Fruit fly (Drosophila melanogaster) whole organism, embryonic: ENCODE results near the gene CG13931.

Source experiments
- ATbp ChIP-seq: fragments of 200-800 bp; sonication (Bioruptor generic); optimal IDR thresholded peaks from 2 replicates; lab custom pipeline; 2017; ENCODE audit warnings: missing biosample characterization, mild to moderate bottlenecking, missing genetic modification characterization, missing genetic modification reagents
- Aef1 ChIP-seq: fragments of 200-800 bp; sonication (Bioruptor generic); IDR thresholded peaks from 3 replicates; pipeline ENCODE4 v1.3.6; 2022; ENCODE audit warnings: missing biosample characterization, missing genetic modification characterization
- CG10274 ChIP-seq: fragments of 200-800 bp; sonication (Bioruptor generic); optimal IDR thresholded peaks from 3 replicates; lab custom pipeline; 2017; ENCODE audit warnings: missing biosample characterization, mild to moderate bottlenecking, missing genetic modification characterization
- CG10979 ChIP-seq: fragments of 200-800 bp; sonication (Bioruptor generic); optimal IDR thresholded peaks from 2 replicates; lab custom pipeline; 2018; ENCODE audit warnings: missing biosample characterization, mild to moderate bottlenecking, missing genetic modification characterization, moderate library complexity
- CG11093 ChIP-seq: fragments of 200-800 bp; sonication (Bioruptor generic); IDR thresholded peaks from 3 replicates; pipeline ENCODE4 v1.3.6; 2022; ENCODE audit warnings: missing biosample characterization, missing genetic modification characterization
- CG11696 ChIP-seq: fragments of 200-800 bp; sonication (Bioruptor generic); IDR thresholded peaks from 2 replicates; pipeline ENCODE4 v1.3.6; 2022; ENCODE audit warnings: missing biosample characterization, missing genetic modification characterization
- CG12659 ChIP-seq: fragments of 200-800 bp; sonication (Bioruptor generic); optimal IDR thresholded peaks from 3 replicates; lab custom pipeline; 2017; ENCODE audit warnings: mild to moderate bottlenecking, missing biosample characterization, missing genetic modification reagents, missing genetic modification characterization
- CG13123 ChIP-seq: fragments of 200-800 bp; sonication (Bioruptor generic); optimal IDR thresholded peaks from 2 replicates; lab custom pipeline; 2016; ENCODE audit warnings: missing biosample characterization, missing genetic modification characterization
- CG15601 ChIP-seq: fragments of 200-800 bp; sonication (Bioruptor generic); optimal IDR thresholded peaks from 3 replicates; lab custom pipeline; 2019; ENCODE audit warnings: missing biosample characterization, mild to moderate bottlenecking, missing genetic modification characterization, moderate library complexity
- CG1602 ChIP-seq: fragments of 200-800 bp; sonication (Bioruptor generic); optimal IDR thresholded peaks from 3 replicates; lab custom pipeline; 2016; ENCODE audit warnings: missing biosample characterization, missing genetic modification characterization
- CG17328 ChIP-seq: fragments of 200-800 bp; sonication (Bioruptor generic); IDR thresholded peaks from 2 replicates; pipeline ENCODE4 v1.3.6; 2022; ENCODE audit warnings: missing biosample characterization, missing genetic modification characterization
- CG17361 ChIP-seq: fragments of 200-800 bp; sonication (Bioruptor generic); IDR thresholded peaks from 3 replicates; pipeline ENCODE4 v1.3.6; 2022; ENCODE audit warnings: missing biosample characterization, missing genetic modification characterization
- CG17912 ChIP-seq: fragments of 200-800 bp; sonication (Bioruptor generic); optimal IDR thresholded peaks from 2 replicates; lab custom pipeline; 2018; ENCODE audit warnings: missing biosample characterization, mild to moderate bottlenecking, missing genetic modification characterization
- CG2712 ChIP-seq: fragments of 200-800 bp; optimal IDR thresholded peaks from 3 replicates; lab custom pipeline; 2019; ENCODE audit warnings: missing biosample characterization, mild to moderate bottlenecking, missing genetic modification characterization, moderate library complexity
- CG2875 ChIP-seq: fragments of 200-800 bp; sonication (Bioruptor generic); optimal IDR thresholded peaks from 2 replicates; lab custom pipeline; 2017; ENCODE audit warnings: missing biosample characterization, mild to moderate bottlenecking, missing genetic modification characterization, missing genetic modification reagents
- CG30403 ChIP-seq: fragments of 200-800 bp; sonication (Bioruptor generic); optimal IDR thresholded peaks from 3 replicates; lab custom pipeline; 2016; ENCODE audit warnings: missing biosample characterization, missing genetic modification characterization
- CG30431 ChIP-seq: fragments of 200-800 bp; sonication (Bioruptor generic); optimal IDR thresholded peaks from 2 replicates; lab custom pipeline; 2017; ENCODE audit warnings: missing biosample characterization, missing genetic modification characterization
- CG3281 ChIP-seq: fragments of 200-800 bp; sonication (Bioruptor generic); optimal IDR thresholded peaks from 3 replicates; lab custom pipeline; 2017; ENCODE audit warnings: missing biosample characterization, mild to moderate bottlenecking, missing genetic modification characterization
- CG34224 ChIP-seq: fragments of 200-800 bp; sonication (Bioruptor generic); IDR thresholded peaks from 3 replicates; pipeline ENCODE4 v1.3.6; 2022; ENCODE audit warnings: missing biosample characterization, missing genetic modification characterization; ENCODE audit not compliant: partially characterized antibody
- CG34422 ChIP-seq: fragments of 200-800 bp; sonication (Bioruptor generic); IDR thresholded peaks from 3 replicates; pipeline ENCODE4 v1.3.6; 2022; ENCODE audit warnings: missing biosample characterization, missing genetic modification characterization
- CG4282 ChIP-seq: fragments of 200-800 bp; sonication (Bioruptor generic); optimal IDR thresholded peaks from 2 replicates; lab custom pipeline; 2016; ENCODE audit warnings: missing biosample characterization, missing genetic modification characterization
- CG6765 ChIP-seq: fragments of 200-800 bp; sonication (Bioruptor generic); optimal IDR thresholded peaks from 3 replicates; lab custom pipeline; 2017; ENCODE audit warnings: missing biosample characterization, mild to moderate bottlenecking, missing genetic modification characterization
- CG6854 ChIP-seq: fragments of 200-800 bp; sonication (Bioruptor generic); optimal IDR thresholded peaks from 3 replicates; lab custom pipeline; 2017; ENCODE audit warnings: missing biosample characterization, mild to moderate bottlenecking, missing genetic modification characterization
- CG7271 ChIP-seq: fragments of 200-800 bp; sonication (Bioruptor generic); optimal IDR thresholded peaks from 2 replicates; lab custom pipeline; 2018; ENCODE audit warnings: missing biosample characterization, mild to moderate bottlenecking, missing genetic modification characterization, moderate library complexity
- CG7745 ChIP-seq: fragments of 200-800 bp; sonication (Bioruptor generic); optimal IDR thresholded peaks from 2 replicates; lab custom pipeline; 2018; ENCODE audit warnings: missing biosample characterization, mild to moderate bottlenecking, missing genetic modification characterization, moderate library complexity
- CG9876 ChIP-seq: fragments of 200-800 bp; sonication (Bioruptor generic); optimal IDR thresholded peaks from 2 replicates; lab custom pipeline; 2016; ENCODE audit warnings: missing biosample characterization, missing genetic modification characterization
- CkIIα-i1 ChIP-seq: fragments of 200-800 bp; sonication (Bioruptor generic); IDR thresholded peaks from 2 replicates; pipeline ENCODE4 v1.3.6; 2022; ENCODE audit warnings: missing biosample characterization, missing genetic modification characterization
- CoRest ChIP-seq: fragments of 200-800 bp; sonication (Bioruptor generic); optimal IDR thresholded peaks from 3 replicates; lab custom pipeline; 2018; ENCODE audit warnings: missing biosample characterization, mild to moderate bottlenecking, missing genetic modification characterization, moderate library complexity
- Hey ChIP-seq: fragments of 200-800 bp; sonication (Bioruptor generic); optimal IDR thresholded peaks from 3 replicates; lab custom pipeline; 2018; ENCODE audit warnings: missing biosample characterization, mild to moderate bottlenecking, missing genetic modification characterization
- Hr51 ChIP-seq, 2 experiments: fragments of 200-800 bp; sonication (Bioruptor generic); optimal IDR thresholded peaks; 2 replicates in 1 of 2; 3 replicates in 1 of 2; lab custom pipeline; 2016 to 2018; ENCODE audit warnings: missing biosample characterization in 2 of 2, missing genetic modification characterization in 2 of 2, mild to moderate bottlenecking in 1 of 2, moderate library complexity in 1 of 2
- MBD-R2 ChIP-seq: fragments of 200-800 bp; sonication (Bioruptor generic); IDR thresholded peaks from 2 replicates; pipeline ENCODE4 v1.3.6; 2022; ENCODE audit warnings: missing biosample characterization, missing genetic modification characterization
- Sox100B ChIP-seq: fragments of 200-800 bp; sonication (Bioruptor generic); optimal IDR thresholded peaks from 3 replicates; lab custom pipeline; 2018; ENCODE audit warnings: missing biosample characterization, mild to moderate bottlenecking, missing genetic modification characterization
- Taf1 ChIP-seq: fragments of 200-800 bp; sonication (Bioruptor generic); IDR thresholded peaks from 2 replicates; pipeline ENCODE4 v1.3.6; 2022; ENCODE audit warnings: missing biosample characterization, missing genetic modification characterization
- Trl ChIP-seq, 3 experiments: fragments of >200 bp in 2 of 3; fragments of 200-800 bp in 1 of 3; sonication (Bioruptor generic) in 1 of 3; optimal IDR thresholded peaks; 2 replicates in 1 of 3; 3 replicates in 2 of 3; lab custom pipeline; 2016 to 2017; ENCODE audit warnings: missing biosample characterization in 1 of 3, missing genetic modification characterization in 1 of 3
- Vsx1 ChIP-seq: fragments of 200-800 bp; sonication (Bioruptor generic); optimal IDR thresholded peaks from 2 replicates; lab custom pipeline; 2017; ENCODE audit warnings: missing biosample characterization, mild to moderate bottlenecking, missing genetic modification characterization, missing genetic modification reagents
- Xbp1 ChIP-seq: fragments of 200-800 bp; sonication (Bioruptor generic); optimal IDR thresholded peaks from 3 replicates; lab custom pipeline; 2016; ENCODE audit warnings: missing biosample characterization, mild to moderate bottlenecking, missing genetic modification characterization
- ac ChIP-seq: fragments of 200-800 bp; sonication (Bioruptor generic); optimal IDR thresholded peaks from 3 replicates; lab custom pipeline; 2017; ENCODE audit warnings: missing biosample characterization, mild to moderate bottlenecking, missing genetic modification characterization
- ara ChIP-seq: fragments of 200-800 bp; sonication (Bioruptor generic); IDR thresholded peaks from 2 replicates; pipeline ENCODE4 v1.3.6; 2022; ENCODE audit warnings: missing biosample characterization, missing genetic modification characterization
- gcm ChIP-seq: fragments of 200-800 bp; sonication (Bioruptor generic); optimal IDR thresholded peaks from 2 replicates; lab custom pipeline; 2019; ENCODE audit warnings: missing biosample characterization, mild to moderate bottlenecking, missing genetic modification characterization, moderate library complexity
- gro ChIP-seq: fragments of 200-800 bp; sonication (Bioruptor generic); optimal IDR thresholded peaks from 2 replicates; lab custom pipeline; 2016; ENCODE audit warnings: missing biosample characterization, missing genetic modification characterization
- jigr1 ChIP-seq: fragments of 200-800 bp; sonication (Bioruptor generic); IDR thresholded peaks from 3 replicates; pipeline ENCODE4 v1.3.6; 2022; ENCODE audit warnings: missing biosample characterization, missing genetic modification characterization
- lilli ChIP-seq: fragments of 200-800 bp; sonication (Bioruptor generic); optimal IDR thresholded peaks from 3 replicates; lab custom pipeline; 2016; ENCODE audit warnings: missing biosample characterization, missing genetic modification characterization
- p53 ChIP-seq: fragments of 200-800 bp; sonication (Bioruptor generic); optimal IDR thresholded peaks from 2 replicates; lab custom pipeline; 2016; ENCODE audit warnings: missing biosample characterization, missing genetic modification characterization
- prd ChIP-seq, 3 experiments: fragments of >200 bp in 2 of 3; fragments of 200-800 bp in 1 of 3; sonication (Bioruptor generic) in 1 of 3; optimal IDR thresholded peaks in 2 of 3; IDR thresholded peaks in 1 of 3; 2 replicates in 2 of 3; 3 replicates in 1 of 3; pipeline versions ENCODE4 v1.3.6 to Lab custom; 2017 to 2022; ENCODE audit warnings: missing biosample characterization in 1 of 3, missing genetic modification characterization in 1 of 3
- sens ChIP-seq: fragments of 200-800 bp; sonication (Bioruptor generic); peaks from one replicate; lab custom pipeline; 2016; ENCODE audit warnings: missing biosample characterization, missing genetic modification characterization
- so ChIP-seq: fragments of 200-800 bp; sonication (Bioruptor generic); IDR thresholded peaks from 3 replicates; pipeline ENCODE4 v1.3.6; 2022; ENCODE audit warnings: missing biosample characterization, missing genetic modification characterization
- stwl ChIP-seq: fragments of 200-800 bp; sonication (Bioruptor generic); optimal IDR thresholded peaks from 3 replicates; lab custom pipeline; 2018; ENCODE audit warnings: missing biosample characterization, mild to moderate bottlenecking, missing genetic modification characterization, moderate library complexity
- trh ChIP-seq: fragments of 200-800 bp; sonication (Bioruptor generic); optimal IDR thresholded peaks from 2 replicates; lab custom pipeline; 2016; ENCODE audit warnings: missing biosample characterization, missing genetic modification characterization
- zen ChIP-seq: fragments of 200-800 bp; sonication (Bioruptor generic); optimal IDR thresholded peaks from 3 replicates; lab custom pipeline; 2018; ENCODE audit warnings: missing biosample characterization, mild to moderate bottlenecking, missing genetic modification characterization, moderate library complexity
- zf30C ChIP-seq: fragments of 200-800 bp; sonication (Bioruptor generic); optimal IDR thresholded peaks from 3 replicates; lab custom pipeline; 2018; ENCODE audit warnings: missing biosample characterization, mild to moderate bottlenecking, missing genetic modification characterization

Gene CG13931

DNA sequence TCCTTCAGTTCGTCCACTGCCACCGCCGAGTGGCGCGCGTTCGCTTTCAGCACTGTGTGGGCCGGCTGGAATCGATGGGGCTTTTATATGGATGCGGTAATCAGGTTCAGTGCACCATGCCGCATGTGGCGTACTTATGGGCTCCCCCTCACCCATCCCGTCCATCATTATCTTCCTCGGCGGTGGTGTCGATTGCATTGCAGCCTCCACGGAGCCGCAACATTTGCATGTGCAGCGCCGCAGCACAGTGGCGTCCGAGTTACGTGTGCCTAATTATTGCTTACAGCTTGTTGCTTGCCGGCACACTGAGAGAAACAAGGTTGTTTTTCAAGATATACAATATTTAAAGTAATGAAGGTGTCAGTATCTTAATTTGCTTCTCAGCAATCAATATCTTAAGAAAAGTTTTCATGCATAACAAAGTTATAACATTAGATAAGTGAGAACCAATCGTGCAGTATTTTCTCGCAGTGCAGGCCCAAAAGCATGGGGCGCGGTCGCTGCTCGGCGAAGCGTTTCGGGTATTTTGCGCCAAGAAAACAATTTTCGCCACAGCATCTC lies at the start of gene CG13931 (continued):
- TF ChIP-seq Xbp1 (GFP tag; lab: Kevin White, UChicago) (peak; percentile 53), Sox100B (GFP tag; lab: Kevin White, UChicago) (no peak), stwl (tag; lab: Kevin White, UChicago) (no peak), MBD-R2 (GFP tag; lab: Robert Waterston, UW) (no peak), ac (GFP tag; lab: Kevin White, UChicago) (no peak), CoRest (tag; lab: Kevin White, UChicago) (no peak), CG4282 (GFP tag; lab: Kevin White, UChicago) (no peak), CG30403 (GFP tag; lab: Kevin White, UChicago) (peak; percentile 38), so (GFP tag; lab: Robert Waterston, UW) (no peak), CG11093 (no peak), ATbp (GFP tag; lab: Kevin White, UChicago) (peak; percentile 1), gro (GFP tag; lab: Kevin White, UChicago) (no peak), gcm (GFP tag; lab: Kevin White, UChicago) (no peak), Vsx1 (GFP tag; lab: Kevin White, UChicago) (no peak), CG2712 (tag; lab: Kevin White, UChicago) (no peak), CkIIα-i1 (no peak), CG34422 (GFP tag; lab: Robert Waterston, UW) (peak; percentile 23; the same call in 1 of the 3 replicates), CG13123 (GFP tag; lab: Kevin White, UChicago) (no peak), sens (GFP tag; lab: Kevin White, UChicago) (peak; percentile 80), trh (GFP tag; lab: Kevin White, UChicago) (no peak), Hey (no peak), lilli (GFP tag; lab: Kevin White, UChicago) (no peak), CG17912 (no peak), CG17328 (GFP tag; lab: Robert Waterston, UW) (peak; percentile 36; the same call in 1 of the 2 replicates), CG15601 (no peak), CG2875 (GFP tag; lab: Kevin White, UChicago) (no peak), CG30431 (GFP tag; lab: Kevin White, UChicago) (no peak), Trl (optimal IDR thresholded peaks at IDR 0.05; lab: Kevin White, UChicago) (no peak), Trl (GFP tag; optimal IDR thresholded peaks at IDR 0.05; lab: Kevin White, UChicago) (peak; percentile 6), CG3281 (no peak), CG7745 (tag; lab: Kevin White, UChicago) (no peak), CG6854 (GFP tag; lab: Kevin White, UChicago) (no peak), CG1602 (GFP tag; lab: Kevin White, UChicago) (peak; percentile 13), CG34224 (no peak), jigr1 (GFP tag; lab: Robert Waterston, UW) (no peak), Hr51 (GFP tag; optimal IDR thresholded peaks at IDR 0.05; lab: Kevin White, UChicago) (peak in 1 of 2 experiments; percentile 17), CG11696 (GFP tag; lab: Robert Waterston, UW) (no peak), CG17361 (GFP tag; lab: Robert Waterston, UW) (no peak), zen (tag; lab: Kevin White, UChicago) (peak; percentile 48), CG10979 (tag; lab: Kevin White, UChicago) (no peak), CG10274 (GFP tag; lab: Kevin White, UChicago) (no peak), Aef1 (peak; percentile 45; the same call in 1 of the 3 replicates), CG7271 (tag; lab: Kevin White, UChicago) (no peak), zf30C (GFP tag; lab: Kevin White, UChicago) (no peak), Taf1 (no peak), CG6765 (GFP tag; lab: Kevin White, UChicago) (no peak), prd (optimal IDR thresholded peaks at IDR 0.05; lab: Kevin White, UChicago) (no peak), prd (GFP tag; IDR thresholded peaks at IDR 0.05; lab: Robert Waterston, UW) (peak; percentile 76), p53 (no peak), CG9876 (GFP tag; lab: Kevin White, UChicago) (no peak), ara (GFP tag; lab: Robert Waterston, UW) (no peak), CG12659 (GFP tag; lab: Kevin White, UChicago) (no peak)
